Fruit fly (Drosophila melanogaster): ENCODE data around the gene CG14342.

dm6 chr2L:1157357-1157678 lies 46.7 kb upstream of the CG14342 start:
- TF ChIP-seq Eip93F (GFP tag; optimal IDR thresholded peaks at IDR 0.05) (no peak), dac (GFP tag; optimal IDR thresholded peaks at IDR 0.05) (no peak)
